Fruit fly (Drosophila melanogaster): Measurements from ENCODE around the gene Dph3.

DNA sequence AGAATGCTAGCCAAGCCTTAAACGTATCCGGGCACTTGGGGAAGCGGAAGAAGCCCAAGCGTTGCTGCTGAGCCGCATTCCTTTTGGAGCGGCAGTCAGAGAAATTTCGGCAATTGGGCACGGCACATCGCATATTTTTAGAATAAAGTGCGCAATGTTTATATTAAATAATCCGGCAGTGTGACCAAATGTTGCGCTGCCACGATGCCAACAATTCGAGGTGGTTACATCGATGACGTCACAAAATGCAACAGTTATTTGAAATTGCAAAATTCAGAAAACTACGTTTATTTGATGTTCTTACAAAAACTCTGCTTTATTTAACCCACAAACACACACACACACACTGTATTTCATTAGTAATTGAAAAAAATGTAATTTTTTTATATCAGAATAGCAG lies 11.8 kb upstream of the Dph3 start, which contains the start of gene CG6689:
- no peak for TF ChIP-seq CG8478 (optimal IDR thresholded peaks at IDR 0.05)
- TF ChIP-seq CTCF (optimal IDR thresholded peaks at IDR 0.05): no peak
